Fruit fly (Drosophila melanogaster): ENCODE measurements around the gene C3G.

DNA sequence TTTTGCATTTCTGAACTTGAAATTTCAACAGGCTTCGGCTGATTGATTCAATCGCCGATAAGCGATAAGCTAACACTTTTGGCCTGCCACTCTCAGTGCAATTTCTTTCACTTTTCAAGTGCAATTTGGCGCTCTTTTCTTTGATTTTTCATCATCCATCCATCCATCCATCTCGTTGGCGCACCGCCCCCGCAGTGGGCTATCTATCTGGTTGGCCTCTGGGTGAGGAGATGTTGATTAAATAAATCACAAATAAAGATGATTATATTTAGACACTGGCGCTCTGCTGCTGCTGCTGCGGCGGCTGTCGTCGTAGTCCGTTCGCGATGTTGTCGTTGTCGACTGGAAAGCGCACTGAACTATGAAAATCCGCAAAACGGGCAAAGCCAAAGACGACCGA, 12.4 kb downstream of the C3G start:
- TF ChIP-seq lbe (GFP tag; optimal IDR thresholded peaks at IDR 0.05) (no peak), dati (GFP tag; IDR thresholded peaks at IDR 0.05) (no peak), PHDP (tag; optimal IDR thresholded peaks at IDR 0.05) (no peak)

Measured in whole organism, embryonic.